Fruit fly (Drosophila melanogaster): Measurements from ENCODE around the gene CG2211.

- TF ChIP-seq cyc (GFP tag; optimal IDR thresholded peaks at IDR 0.05) (no peak), CG11762 (GFP tag; optimal IDR thresholded peaks at IDR 0.05; ENCODE audit: insufficient read depth) (no peak), CG6854 (GFP tag; optimal IDR thresholded peaks at IDR 0.05) (no peak), Eip93F (GFP tag; optimal IDR thresholded peaks at IDR 0.05) (no peak), Sox102F (GFP tag; optimal IDR thresholded peaks at IDR 0.05) (no peak)
Observed at dm6 chr3L:1294835-1295234, 40.3 kb downstream of the CG2211 start.

Measured in whole organism, prepupa.